Fruit fly (Drosophila melanogaster) whole organism, embryonic: Measurements from ENCODE around the gene Mct1.

Experiments
- Atf6 ChIP-seq: fragments of 200-800 bp; sonication (Bioruptor generic); IDR thresholded peaks from 2 replicates; pipeline ENCODE4 v1.3.6; 2022; ENCODE audit warnings: missing biosample characterization, missing genetic modification characterization
- BEAF-32 ChIP-seq: fragments of 200-800 bp; sonication (Bioruptor generic); optimal IDR thresholded peaks from 3 replicates; lab custom pipeline; 2017; ENCODE audit warnings: missing biosample characterization, missing genetic modification characterization, mild to moderate bottlenecking, moderate library complexity, missing genetic modification reagents
- Bgb ChIP-seq: fragments of 200-800 bp; sonication (Bioruptor generic); IDR thresholded peaks from 2 replicates; pipeline ENCODE4 v1.3.6; 2022; ENCODE audit warnings: missing biosample characterization, missing genetic modification characterization; ENCODE audit not compliant: partially characterized antibody
- Bteb2 ChIP-seq: fragments of 200-800 bp; sonication (Bioruptor generic); optimal IDR thresholded peaks from 2 replicates; lab custom pipeline; 2016; ENCODE audit warnings: missing biosample characterization, missing genetic modification characterization
- CG10431 ChIP-seq: fragments of 200-800 bp; sonication (Bioruptor generic); optimal IDR thresholded peaks from 3 replicates; lab custom pipeline; 2018; ENCODE audit warnings: missing biosample characterization, mild to moderate bottlenecking, missing genetic modification characterization
- CG11247 ChIP-seq: fragments of 200-800 bp; sonication (Bioruptor generic); IDR thresholded peaks from 2 replicates; pipeline ENCODE4 v1.3.6; 2022; ENCODE audit warnings: missing biosample characterization, missing genetic modification characterization
- CG11504 ChIP-seq: fragments of 200-800 bp; sonication (Bioruptor generic); optimal IDR thresholded peaks from 3 replicates; lab custom pipeline; 2019; ENCODE audit warnings: missing biosample characterization, mild to moderate bottlenecking, missing genetic modification characterization, moderate library complexity
- CG12659 ChIP-seq: fragments of 200-800 bp; sonication (Bioruptor generic); optimal IDR thresholded peaks from 3 replicates; lab custom pipeline; 2017; ENCODE audit warnings: mild to moderate bottlenecking, missing biosample characterization, missing genetic modification reagents, missing genetic modification characterization
- CG13296 ChIP-seq: fragments of 200-800 bp; sonication (Bioruptor generic); optimal IDR thresholded peaks from 3 replicates; lab custom pipeline; 2018; ENCODE audit warnings: missing biosample characterization, mild to moderate bottlenecking, missing genetic modification characterization
- CG14710 ChIP-seq: fragments of 200-800 bp; sonication (Bioruptor generic); optimal IDR thresholded peaks from 3 replicates; lab custom pipeline; 2019; ENCODE audit warnings: missing biosample characterization, mild to moderate bottlenecking, missing genetic modification characterization, moderate library complexity
- CG16863 ChIP-seq: fragments of 200-800 bp; sonication (Bioruptor generic); optimal IDR thresholded peaks from 3 replicates; lab custom pipeline; 2016; ENCODE audit warnings: missing biosample characterization, missing genetic modification characterization
- CG17568 ChIP-seq: fragments of 200-800 bp; sonication (Bioruptor generic); optimal IDR thresholded peaks from 2 replicates; lab custom pipeline; 2018; ENCODE audit warnings: missing biosample characterization, mild to moderate bottlenecking, missing genetic modification characterization, moderate library complexity
- CG17802 ChIP-seq: fragments of 200-800 bp; sonication (Bioruptor generic); optimal IDR thresholded peaks from 2 replicates; lab custom pipeline; 2018; ENCODE audit warnings: missing biosample characterization, mild to moderate bottlenecking, missing genetic modification characterization, moderate library complexity
- CG18262 ChIP-seq: fragments of 200-800 bp; optimal IDR thresholded peaks from 3 replicates; lab custom pipeline; 2019; ENCODE audit warnings: missing biosample characterization, mild to moderate bottlenecking, missing genetic modification characterization, moderate library complexity
- CG2712 ChIP-seq: fragments of 200-800 bp; optimal IDR thresholded peaks from 3 replicates; lab custom pipeline; 2019; ENCODE audit warnings: missing biosample characterization, mild to moderate bottlenecking, missing genetic modification characterization, moderate library complexity
- CG34376 ChIP-seq: fragments of 200-800 bp; sonication (Bioruptor generic); optimal IDR thresholded peaks from 2 replicates; lab custom pipeline; 2018; ENCODE audit warnings: missing biosample characterization, mild to moderate bottlenecking, missing genetic modification characterization
- CG5953 ChIP-seq: fragments of 200-800 bp; sonication (Bioruptor generic); IDR thresholded peaks from 2 replicates; pipeline ENCODE4 v1.3.6; 2022; ENCODE audit warnings: missing biosample characterization, missing genetic modification characterization
- CG6254 ChIP-seq: fragments of 200-800 bp; sonication (Bioruptor generic); optimal IDR thresholded peaks from 3 replicates; lab custom pipeline; 2017; ENCODE audit warnings: mild to moderate bottlenecking, missing biosample characterization, missing genetic modification reagents, missing genetic modification characterization
- CG6765 ChIP-seq: fragments of 200-800 bp; sonication (Bioruptor generic); optimal IDR thresholded peaks from 3 replicates; lab custom pipeline; 2017; ENCODE audit warnings: missing biosample characterization, mild to moderate bottlenecking, missing genetic modification characterization
- CG7372 ChIP-seq: fragments of 200-800 bp; sonication (Bioruptor generic); IDR thresholded peaks from 2 replicates; pipeline ENCODE4 v1.3.6; 2022; ENCODE audit warnings: missing biosample characterization, missing genetic modification characterization
- CG8944 ChIP-seq: fragments of 200-800 bp; sonication (Bioruptor generic); optimal IDR thresholded peaks from 3 replicates; lab custom pipeline; 2016; ENCODE audit warnings: missing biosample characterization, missing genetic modification characterization
- CG9727 ChIP-seq: fragments of 200-800 bp; sonication (Bioruptor generic); optimal IDR thresholded peaks from 3 replicates; lab custom pipeline; 2017; ENCODE audit warnings: missing biosample characterization, mild to moderate bottlenecking, missing genetic modification characterization
- Camta ChIP-seq: fragments of 200-800 bp; sonication (Bioruptor generic); optimal IDR thresholded peaks from 2 replicates; lab custom pipeline; 2016; ENCODE audit warnings: missing biosample characterization, missing genetic modification characterization
- Doc2 ChIP-seq: fragments of 200-800 bp; sonication (Bioruptor generic); IDR thresholded peaks from 2 replicates; pipeline ENCODE4 v1.3.6; 2022; ENCODE audit warnings: missing biosample characterization, missing genetic modification characterization
- E2f2 ChIP-seq: fragments of 200-800 bp; sonication (Bioruptor generic); IDR thresholded peaks from 2 replicates; pipeline ENCODE4 v1.3.6; 2022; ENCODE audit warnings: missing biosample characterization, missing genetic modification characterization
- Hr78 ChIP-seq, 2 experiments: fragments of 200-800 bp in 1 of 2; fragments of >200 bp in 1 of 2; sonication (Bioruptor generic) in 1 of 2; optimal IDR thresholded peaks; 2 replicates each; lab custom pipeline; 2017 to 2019; ENCODE audit warnings: missing biosample characterization in 2 of 2, missing genetic modification characterization in 2 of 2, mild to moderate bottlenecking in 1 of 2, moderate library complexity in 1 of 2
- MESR4 ChIP-seq: fragments of 200-800 bp; sonication (Bioruptor generic); optimal IDR thresholded peaks from 2 replicates; lab custom pipeline; 2018; ENCODE audit warnings: missing biosample characterization, mild to moderate bottlenecking, missing genetic modification characterization, moderate library complexity
- Mes4 ChIP-seq: fragments of 200-800 bp; sonication (Bioruptor generic); optimal IDR thresholded peaks from 2 replicates; lab custom pipeline; 2016; ENCODE audit warnings: missing biosample characterization, missing genetic modification characterization
- Rx ChIP-seq: fragments of 200-800 bp; sonication (Bioruptor generic); IDR thresholded peaks from 2 replicates; pipeline ENCODE4 v1.3.6; 2022; ENCODE audit warnings: missing biosample characterization, missing genetic modification characterization
- Six4 ChIP-seq: fragments of 200-800 bp; sonication (Bioruptor generic); optimal IDR thresholded peaks from 2 replicates; lab custom pipeline; 2016; ENCODE audit warnings: missing biosample characterization, missing genetic modification characterization
- Sox100B ChIP-seq: fragments of 200-800 bp; sonication (Bioruptor generic); optimal IDR thresholded peaks from 3 replicates; lab custom pipeline; 2018; ENCODE audit warnings: missing biosample characterization, mild to moderate bottlenecking, missing genetic modification characterization
- Stat92E ChIP-seq, 3 experiments: fragments of >200 bp in 2 of 3; fragments of 200-800 bp in 1 of 3; sonication (Bioruptor generic) in 1 of 3; optimal IDR thresholded peaks; 2 replicates each; lab custom pipeline; 2017 to 2019; ENCODE audit warnings: missing biosample characterization in 3 of 3, missing genetic modification characterization in 3 of 3, mild to moderate bottlenecking in 1 of 3, moderate library complexity in 1 of 3
- Usf ChIP-seq: fragments of 200-800 bp; sonication (Bioruptor generic); optimal IDR thresholded peaks from 2 replicates; lab custom pipeline; 2017; ENCODE audit warnings: missing genotype, missing biosample characterization, missing genetic modification characterization
- ara ChIP-seq: fragments of 200-800 bp; sonication (Bioruptor generic); IDR thresholded peaks from 2 replicates; pipeline ENCODE4 v1.3.6; 2022; ENCODE audit warnings: missing biosample characterization, missing genetic modification characterization
- ash1 ChIP-seq: fragments of 200-800 bp; sonication (Bioruptor generic); optimal IDR thresholded peaks from 2 replicates; lab custom pipeline; 2018; ENCODE audit warnings: missing biosample characterization, mild to moderate bottlenecking, missing genetic modification characterization
- bab2 ChIP-seq: fragments of 200-800 bp; sonication (Bioruptor generic); optimal IDR thresholded peaks from 2 replicates; lab custom pipeline; 2016; ENCODE audit warnings: missing biosample characterization, missing genetic modification characterization
- bbx ChIP-seq: fragments of 200-800 bp; sonication (Bioruptor generic); IDR thresholded peaks from 2 replicates; pipeline ENCODE4 v1.3.6; 2022; ENCODE audit warnings: missing biosample characterization, missing genetic modification characterization; ENCODE audit not compliant: partially characterized antibody
- bsh ChIP-seq, 2 experiments: fragments of 200-800 bp; sonication (Bioruptor generic); optimal IDR thresholded peaks; 2 replicates each; lab custom pipeline; 2017 to 2018; ENCODE audit warnings: mild to moderate bottlenecking in 2 of 2, missing biosample characterization in 2 of 2, missing genetic modification characterization in 2 of 2, moderate library complexity in 1 of 2
- ci ChIP-seq: fragments of 200-800 bp; sonication (Bioruptor generic); IDR thresholded peaks from 3 replicates; pipeline ENCODE4 v1.3.6; 2022; ENCODE audit warnings: missing biosample characterization, missing genetic modification characterization
- ftz-f1 ChIP-seq: fragments of 200-800 bp; sonication (Bioruptor generic); optimal IDR thresholded peaks from 2 replicates; lab custom pipeline; 2016; ENCODE audit warnings: missing biosample characterization, missing genetic modification characterization
- ind ChIP-seq: fragments of 200-800 bp; sonication (Bioruptor generic); optimal IDR thresholded peaks from 3 replicates; lab custom pipeline; 2016; ENCODE audit warnings: missing biosample characterization, missing genetic modification characterization
- klu ChIP-seq: fragments of 200-800 bp; sonication (Bioruptor generic); IDR thresholded peaks from 2 replicates; pipeline ENCODE4 v1.3.6; 2022; ENCODE audit warnings: missing biosample characterization, missing genetic modification characterization
- lab ChIP-seq: fragments of 200-800 bp; sonication (Bioruptor generic); optimal IDR thresholded peaks from 3 replicates; lab custom pipeline; 2017; ENCODE audit warnings: missing biosample characterization, missing genetic modification characterization, mild to moderate bottlenecking, moderate library complexity, missing genetic modification reagents
- lola ChIP-seq, 3 experiments: fragments of >200 bp in 2 of 3; fragments of 200-800 bp in 1 of 3; sonication (Bioruptor generic) in 1 of 3; optimal IDR thresholded peaks; 2 replicates each; lab custom pipeline; 2017 to 2019; ENCODE audit warnings: missing biosample characterization in 3 of 3, missing genetic modification characterization in 3 of 3, mild to moderate bottlenecking in 1 of 3, moderate library complexity in 1 of 3
- maf-S ChIP-seq: fragments of 200-800 bp; sonication (Bioruptor generic); optimal IDR thresholded peaks from 2 replicates; lab custom pipeline; 2016; ENCODE audit warnings: missing biosample characterization, missing genetic modification characterization
- nmo ChIP-seq: fragments of 200-800 bp; sonication (Bioruptor generic); optimal IDR thresholded peaks from 2 replicates; lab custom pipeline; 2018; ENCODE audit warnings: missing biosample characterization, mild to moderate bottlenecking, missing genetic modification characterization, moderate library complexity
- prd ChIP-seq, 3 experiments: fragments of >200 bp in 2 of 3; fragments of 200-800 bp in 1 of 3; sonication (Bioruptor generic) in 1 of 3; optimal IDR thresholded peaks in 2 of 3; IDR thresholded peaks in 1 of 3; 2 replicates in 2 of 3; 3 replicates in 1 of 3; pipeline versions ENCODE4 v1.3.6 to Lab custom; 2017 to 2022; ENCODE audit warnings: missing biosample characterization in 1 of 3, missing genetic modification characterization in 1 of 3
- stwl ChIP-seq: fragments of 200-800 bp; sonication (Bioruptor generic); optimal IDR thresholded peaks from 3 replicates; lab custom pipeline; 2018; ENCODE audit warnings: missing biosample characterization, mild to moderate bottlenecking, missing genetic modification characterization, moderate library complexity
- zf30C ChIP-seq: fragments of 200-800 bp; sonication (Bioruptor generic); optimal IDR thresholded peaks from 3 replicates; lab custom pipeline; 2018; ENCODE audit warnings: missing biosample characterization, mild to moderate bottlenecking, missing genetic modification characterization

Mct1 gene

dm6 chrX:2141854-2142216 lies 47.2 kb upstream of the Mct1 start (continued):
- no peak for TF ChIP-seq Sox100B (GFP tag; lab: Kevin White, UChicago)
- TF ChIP-seq CG11504 (tag; lab: Kevin White, UChicago): peak; percentile 61
- TF ChIP-seq CG6254 (GFP tag; lab: Kevin White, UChicago): peak; percentile 3
- TF ChIP-seq CG14710 (tag; lab: Kevin White, UChicago): peak; percentile 0
- peak; percentile 58; the same call in 1 of the 2 replicates for TF ChIP-seq Atf6 (GFP tag; lab: Robert Waterston, UW)
- TF ChIP-seq prd (optimal IDR thresholded peaks at IDR 0.05; lab: Kevin White, UChicago): no peak
- TF ChIP-seq prd (GFP tag; IDR thresholded peaks at IDR 0.05; lab: Robert Waterston, UW): peak; percentile 35; the same call in 2 of the 3 replicates
- TF ChIP-seq zf30C (GFP tag; lab: Kevin White, UChicago): no peak
- no peak for TF ChIP-seq ftz-f1 (GFP tag; lab: Kevin White, UChicago)
- TF ChIP-seq Bgb (GFP tag; lab: Robert Waterston, UW): no peak
- peak in 1 of 2 experiments; percentile 46 for TF ChIP-seq bsh (GFP tag; optimal IDR thresholded peaks at IDR 0.05; lab: Kevin White, UChicago)
- no peak for TF ChIP-seq Usf (GFP tag; lab: Kevin White, UChicago)
- no peak for TF ChIP-seq Six4 (GFP tag; lab: Kevin White, UChicago)
- 0 out of 2 replicates have a peak, but pooled peaks have one; percentile 39 for TF ChIP-seq ara
- no peak for TF ChIP-seq CG9727
- peak; percentile 29 for TF ChIP-seq bab2
- TF ChIP-seq E2f2: no peak; the same call in 1 of the 2 replicates
- peak; percentile 38 for TF ChIP-seq CG18262 (tag; lab: Kevin White, UChicago)
- TF ChIP-seq lola (GFP tag; optimal IDR thresholded peaks at IDR 0.05; lab: Kevin White, UChicago): no peak
- TF ChIP-seq Doc2 (GFP tag; lab: Robert Waterston, UW): no peak
- no peak for TF ChIP-seq stwl (tag; lab: Kevin White, UChicago)
- TF ChIP-seq klu (GFP tag; lab: Robert Waterston, UW): no peak
- TF ChIP-seq Mes4 (GFP tag; lab: Kevin White, UChicago): no peak
- no peak for TF ChIP-seq CG11247
- TF ChIP-seq ci (GFP tag; lab: Robert Waterston, UW): peak; percentile 80
- TF ChIP-seq bbx (GFP tag; lab: Robert Waterston, UW): no peak
- TF ChIP-seq CG16863 (GFP tag; lab: Kevin White, UChicago): no peak
- TF ChIP-seq Rx (GFP tag; lab: Robert Waterston, UW): no peak
- TF ChIP-seq CG17802 (tag; lab: Kevin White, UChicago): no peak
- TF ChIP-seq CG10431 (GFP tag; lab: Kevin White, UChicago): peak; percentile 56
- TF ChIP-seq nmo: peak; percentile 25
- peak; percentile 32 for TF ChIP-seq CG13296 (GFP tag; lab: Kevin White, UChicago)
- no peak for TF ChIP-seq CG8944 (GFP tag; lab: Kevin White, UChicago)
- no peak for TF ChIP-seq Stat92E (GFP tag; optimal IDR thresholded peaks at IDR 0.05; lab: Kevin White, UChicago)
- TF ChIP-seq CG17568 (GFP tag; lab: Kevin White, UChicago): peak; percentile 70
- TF ChIP-seq CG6765 (GFP tag; lab: Kevin White, UChicago): peak; percentile 30
- peak; percentile 23 for TF ChIP-seq Camta (GFP tag; lab: Kevin White, UChicago)
- TF ChIP-seq ash1 (GFP tag; lab: Kevin White, UChicago): peak; percentile 53
- TF ChIP-seq CG34376 (GFP tag; lab: Kevin White, UChicago): peak; percentile 55
- TF ChIP-seq Bteb2 (GFP tag; lab: Kevin White, UChicago): no peak
- TF ChIP-seq Hr78 (GFP tag; optimal IDR thresholded peaks at IDR 0.05; lab: Kevin White, UChicago): peak in 1 of 2 experiments; percentile 15
- peak; percentile 69 for TF ChIP-seq lab
- no peak for TF ChIP-seq maf-S
- TF ChIP-seq ind (GFP tag; lab: Kevin White, UChicago): peak; percentile 50
- peak; percentile 21 for TF ChIP-seq CG12659
- no peak for TF ChIP-seq CG7372 (GFP tag; lab: Robert Waterston, UW)
- TF ChIP-seq CG2712: peak; percentile 15
- TF ChIP-seq CG5953 (GFP tag; lab: Robert Waterston, UW): no peak
- TF ChIP-seq MESR4 (GFP tag; lab: Kevin White, UChicago): no peak
- TF ChIP-seq BEAF-32: no peak
